Worm (Caenorhabditis elegans) whole organism, L4/young adult: Measurements from ENCODE around the gene arrd-26.
"Not testable (repeated sequence)": the region's sequence is repeated elsewhere in the genome, so short reads cannot be mapped to it uniquely, and the experiment has no call there.

ENCODE experiments used
- W03F9.2 ChIP-seq: fragments of 150-350 bp; optimal IDR thresholded peaks from 2 replicates; lab custom pipeline; 2014; ENCODE audit warnings: missing biosample characterization, missing genetic modification characterization
- dao-5 ChIP-seq: sonication (generic microtip); optimal IDR thresholded peaks from 2 replicates; lab custom pipeline; 2016; ENCODE audit warnings: missing genotype, missing genetic modification characterization, moderate library complexity, missing compliant biosample characterization
- him-1 ChIP-seq: sonication (generic microtip); optimal IDR thresholded peaks from 2 replicates; lab custom pipeline; 2016; ENCODE audit warnings: missing genotype, missing genetic modification reagents, missing genetic modification characterization, missing compliant biosample characterization

Gene arrd-26

ce11 chrIV:2065895-2066294, at the start of gene arrd-26:
TSS of gene arrd-26 (plus strand) at chrIV:2066195.
- TF ChIP-seq W03F9.2, result no peak
- TF ChIP-seq him-1 (tag; lab: Kevin White, UChicago), result no peak
- TF ChIP-seq dao-5 (tag; lab: Kevin White, UChicago), result no peak

ce11 chrIV:2032946-2033411, 33.0 kb upstream of the arrd-26 start, which contains the start of gene cpsf-1:
TSS of gene cpsf-1 (minus strand) at chrIV:2032996.
- TF ChIP-seq dao-5 (tag; lab: Kevin White, UChicago), result no peak
- TF ChIP-seq W03F9.2, result peak; percentile 51

- no peak for TF ChIP-seq W03F9.2
- TF ChIP-seq dao-5 (tag; lab: Kevin White, UChicago), result no peak
- TF ChIP-seq him-1 (tag; lab: Kevin White, UChicago), result no peak
These were observed 29.0 kb upstream of the arrd-26 start, which contains the start of the genes Y76B12C.9 and cng-2 for ce11 chrIV:2036974-2037373. TSS of gene Y76B12C.9 (minus strand) at chrIV:2037074. TSS of gene cng-2 (plus strand) at chrIV:2037191.

- TF ChIP-seq him-1 (tag; lab: Kevin White, UChicago), result no peak
These were observed 28.5 kb upstream of the arrd-26 start for ce11 chrIV:2037497-2037896.

ce11 chrIV:2048839-2049238, 17.2 kb upstream of the arrd-26 start:
- peak; percentile 59 for TF ChIP-seq him-1 (tag; lab: Kevin White, UChicago)
- TF ChIP-seq W03F9.2, result no peak
- no peak for TF ChIP-seq dao-5 (tag; lab: Kevin White, UChicago)

- TF ChIP-seq him-1 (tag; lab: Kevin White, UChicago); W03F9.2; dao-5 (tag; lab: Kevin White, UChicago): not testable (repeated sequence)
These were observed 14.8 kb upstream of the arrd-26 start, which contains the start of gene R05C11.4 for ce11 chrIV:2051195-2051594. TSS of gene R05C11.4 (plus strand) at chrIV:2051495.

- TF ChIP-seq dao-5 (tag; lab: Kevin White, UChicago) (no peak), him-1 (tag; lab: Kevin White, UChicago) (peak; percentile 33), W03F9.2 (no peak)
These were observed 13.7 kb upstream of the arrd-26 start for ce11 chrIV:2052337-2052736.

ce11 chrIV:2053591-2053990, 12.4 kb upstream of the arrd-26 start:
- TF ChIP-seq dao-5 (tag; lab: Kevin White, UChicago) (no peak), him-1 (tag; lab: Kevin White, UChicago) (peak; percentile 34), W03F9.2 (no peak)

- TF ChIP-seq dao-5 (tag; lab: Kevin White, UChicago) (no peak), W03F9.2 (no peak), him-1 (tag; lab: Kevin White, UChicago) (no peak)
These were observed 8.5 kb upstream of the arrd-26 start for ce11 chrIV:2057462-2057861.

ce11 chrIV:2059011-2059410, 7.0 kb upstream of the arrd-26 start, which contains the start of gene R05C11.2:
TSS of gene R05C11.2 (minus strand) at chrIV:2059111.
- TF ChIP-seq him-1 (tag; lab: Kevin White, UChicago), result no peak
- no peak for TF ChIP-seq W03F9.2
- TF ChIP-seq dao-5 (tag; lab: Kevin White, UChicago), result no peak

ce11 chrIV:2077159-2077835, 11.3 kb downstream of the arrd-26 start:
- no peak for TF ChIP-seq him-1 (tag; lab: Kevin White, UChicago)
- TF ChIP-seq W03F9.2, result no peak
- no peak for TF ChIP-seq dao-5 (tag; lab: Kevin White, UChicago)

ce11 chrIV:2080340-2080739, 14.3 kb downstream of the arrd-26 start:
- TF ChIP-seq dao-5 (tag; lab: Kevin White, UChicago) (no peak), him-1 (tag; lab: Kevin White, UChicago) (no peak), W03F9.2 (no peak)

ce11 chrIV:2083146-2083545, 17.2 kb downstream of the arrd-26 start:
- TF ChIP-seq dao-5 (tag; lab: Kevin White, UChicago), result no peak
- TF ChIP-seq W03F9.2, result no peak
- no peak for TF ChIP-seq him-1 (tag; lab: Kevin White, UChicago)

ce11 chrIV:2083734-2084133, 17.7 kb downstream of the arrd-26 start, which contains the start of gene mca-2:
TSS of gene mca-2 (plus strand) at chrIV:2084034.
- TF ChIP-seq dao-5 (tag; lab: Kevin White, UChicago) (no peak), W03F9.2 (no peak), him-1 (tag; lab: Kevin White, UChicago) (no peak)
